Worm (Caenorhabditis elegans) whole organism, L1 larva: Measurements from ENCODE around the gene F59E11.6.

ENCODE experiments used
- ama-1 ChIP-seq: fragments of 150-350 bp; optimal IDR thresholded peaks from 2 replicates; lab custom pipeline; 2014
- ceh-63 ChIP-seq: fragments of 200-800 bp; sonication (Bioruptor generic); optimal IDR thresholded peaks from 2 replicates; lab custom pipeline; 2018; ENCODE audit warnings: mild to moderate bottlenecking, missing genetic modification characterization, missing compliant biosample characterization
- elt-2 ChIP-seq: sonication (generic microtip); optimal IDR thresholded peaks from 2 replicates; lab custom pipeline; 2016; ENCODE audit warnings: missing genetic modification characterization, mild to moderate bottlenecking, inconsistent platforms, missing compliant biosample characterization, missing genetic modification reagents
- lin-13 ChIP-seq: fragments of 150-350 bp; optimal IDR thresholded peaks from 2 replicates; lab custom pipeline; 2014; ENCODE audit warnings: missing biosample characterization, missing genetic modification reagents, missing genetic modification characterization
- lir-3 ChIP-seq: sonication (generic microtip); optimal IDR thresholded peaks from 2 replicates; lab custom pipeline; 2016; ENCODE audit warnings: mild to moderate bottlenecking, missing genetic modification characterization, moderate library complexity, missing compliant biosample characterization; ENCODE audit not compliant: poor library complexity
- lsy-2 ChIP-seq, 2 experiments: fragments of 150-350 bp; optimal IDR thresholded peaks; 2 replicates each; lab custom pipeline; 2014; ENCODE audit warnings: missing biosample characterization in 2 of 2, missing genetic modification characterization in 2 of 2
- mdl-1 ChIP-seq, 2 experiments: fragments of 150-350 bp; optimal IDR thresholded peaks; 2 replicates each; lab custom pipeline; 2014 to 2017; ENCODE audit warnings: missing biosample characterization in 2 of 2, missing genetic modification characterization in 2 of 2, inconsistent platforms in 1 of 2
- mef-2 ChIP-seq: fragments of 150-350 bp; optimal IDR thresholded peaks from 2 replicates; lab custom pipeline; 2014; ENCODE audit warnings: missing biosample characterization, missing genetic modification characterization
- nhr-77 ChIP-seq: fragments of 150-350 bp; optimal IDR thresholded peaks from 2 replicates; lab custom pipeline; 2014; ENCODE audit warnings: missing biosample characterization, missing genetic modification characterization
- nhr-84 ChIP-seq: sonication (generic microtip); optimal IDR thresholded peaks from 2 replicates; lab custom pipeline; 2017; ENCODE audit warnings: missing biosample characterization, missing genetic modification characterization
- pqm-1 ChIP-seq: sonication (generic microtip); optimal IDR thresholded peaks from 3 replicates; lab custom pipeline; 2017; ENCODE audit warnings: missing biosample characterization, missing genetic modification characterization
- ztf-4 ChIP-seq: fragments of 150-350 bp; optimal IDR thresholded peaks from 2 replicates; lab custom pipeline; 2014; ENCODE audit warnings: missing biosample characterization, missing genetic modification characterization

ce11 chrV:9009175-9009574, 17.6 kb downstream of the F59E11.6 start, which contains the start of gene srx-2:
- TF ChIP-seq lsy-2 (tag; optimal IDR thresholded peaks at IDR 0.05; lab: Kevin White, UChicago) (no peak), pqm-1 (tag; lab: Kevin White, UChicago) (no peak), mef-2 (no peak), nhr-77 (tag; lab: Kevin White, UChicago) (no peak), elt-2 (tag; lab: Kevin White, UChicago) (no peak), ztf-4 (tag; lab: Kevin White, UChicago) (no peak), lir-3 (no peak), nhr-84 (tag; lab: Kevin White, UChicago) (no peak), ama-1 (lab: Kevin White, UChicago) (no peak), lin-13 (no peak), ceh-63 (no peak), mdl-1 (tag; optimal IDR thresholded peaks at IDR 0.05; lab: Kevin White, UChicago) (no peak)
